Fruit fly (Drosophila melanogaster): ENCODE data around the gene I-2.

The I-2 gene

dm6 chr3L:9836524-9837047, at the start of gene I-2:
TSS of gene I-2 (minus strand) at chr3L:9836805.
- no peak for TF ChIP-seq Hr78 (GFP tag; optimal IDR thresholded peaks at IDR 0.05)
- TF ChIP-seq Sp1 (GFP tag; optimal IDR thresholded peaks at IDR 0.05), result no peak
- no peak for TF ChIP-seq Abd-B (GFP tag; optimal IDR thresholded peaks at IDR 0.05)
- TF ChIP-seq dsf (GFP tag; optimal IDR thresholded peaks at IDR 0.05; ENCODE audit: borderline replicate concordance), result no peak
- no peak for TF ChIP-seq Jra (GFP tag; optimal IDR thresholded peaks at IDR 0.05)
- TF ChIP-seq Mio (GFP tag; optimal IDR thresholded peaks at IDR 0.05), result no peak
- TF ChIP-seq dl (GFP tag; optimal IDR thresholded peaks at IDR 0.05; ENCODE audit: insufficient read depth in 1 of 2, partially characterized antibody in 2 of 2), result no peak
- no peak for TF ChIP-seq jim (GFP tag; optimal IDR thresholded peaks at IDR 0.05)
- no peak for TF ChIP-seq CrebA (GFP tag; optimal IDR thresholded peaks at IDR 0.05; ENCODE audit: borderline replicate concordance)
- TF ChIP-seq CG32264 (GFP tag; optimal IDR thresholded peaks at IDR 0.05), result no peak
- no peak for TF ChIP-seq CG9705 (GFP tag; optimal IDR thresholded peaks at IDR 0.05)
- no peak for TF ChIP-seq OdsH (GFP tag; optimal IDR thresholded peaks at IDR 0.05)
- no peak for TF ChIP-seq br (GFP tag; optimal IDR thresholded peaks at IDR 0.05)
- no peak for TF ChIP-seq sv (GFP tag; optimal IDR thresholded peaks at IDR 0.05)
- TF ChIP-seq brk (GFP tag; optimal IDR thresholded peaks at IDR 0.05), result no peak

dm6 chr3L:9878685-9879084, 42.1 kb upstream of the I-2 start, which contains the start of gene CG34382:
TSS of gene CG34382 (plus strand) at chr3L:9878985.
- no peak for TF ChIP-seq ey (GFP tag; optimal IDR thresholded peaks at IDR 0.05)
- no peak for TF ChIP-seq rgr (GFP tag; optimal IDR thresholded peaks at IDR 0.05)
- TF ChIP-seq N (GFP tag; optimal IDR thresholded peaks at IDR 0.05), result no peak
- no peak for TF ChIP-seq OdsH (GFP tag; optimal IDR thresholded peaks at IDR 0.05)
- TF ChIP-seq GATAd (GFP tag; optimal IDR thresholded peaks at IDR 0.05), result no peak
- TF ChIP-seq tai (GFP tag; optimal IDR thresholded peaks at IDR 0.05), result no peak
- no peak for TF ChIP-seq Abd-B (GFP tag; optimal IDR thresholded peaks at IDR 0.05)
- TF ChIP-seq pan (optimal IDR thresholded peaks at IDR 0.05), result no peak
- TF ChIP-seq dl (GFP tag; optimal IDR thresholded peaks at IDR 0.05; ENCODE audit: insufficient read depth in 1 of 2, partially characterized antibody in 2 of 2), result no peak
- no peak for TF ChIP-seq Rel (GFP tag; optimal IDR thresholded peaks at IDR 0.05)
- no peak for TF ChIP-seq Rel (tag; optimal IDR thresholded peaks at IDR 0.05)
- no peak for TF ChIP-seq jim (GFP tag; optimal IDR thresholded peaks at IDR 0.05)
- no peak for TF ChIP-seq usp (GFP tag; optimal IDR thresholded peaks at IDR 0.05)
- no peak for TF ChIP-seq dsf (GFP tag; optimal IDR thresholded peaks at IDR 0.05; ENCODE audit: borderline replicate concordance)
- TF ChIP-seq br (GFP tag; optimal IDR thresholded peaks at IDR 0.05), result no peak
- no peak for TF ChIP-seq Dfd (GFP tag; optimal IDR thresholded peaks at IDR 0.05)
- TF ChIP-seq CG32264 (GFP tag; optimal IDR thresholded peaks at IDR 0.05), result no peak
- no peak for TF ChIP-seq Hr83 (GFP tag; optimal IDR thresholded peaks at IDR 0.05; ENCODE audit: poor library complexity, severe bottlenecking)
- TF ChIP-seq Vsx2 (GFP tag; optimal IDR thresholded peaks at IDR 0.05; ENCODE audit: partially characterized antibody), result no peak
- TF ChIP-seq Mio (GFP tag; optimal IDR thresholded peaks at IDR 0.05), result no peak

DNA sequence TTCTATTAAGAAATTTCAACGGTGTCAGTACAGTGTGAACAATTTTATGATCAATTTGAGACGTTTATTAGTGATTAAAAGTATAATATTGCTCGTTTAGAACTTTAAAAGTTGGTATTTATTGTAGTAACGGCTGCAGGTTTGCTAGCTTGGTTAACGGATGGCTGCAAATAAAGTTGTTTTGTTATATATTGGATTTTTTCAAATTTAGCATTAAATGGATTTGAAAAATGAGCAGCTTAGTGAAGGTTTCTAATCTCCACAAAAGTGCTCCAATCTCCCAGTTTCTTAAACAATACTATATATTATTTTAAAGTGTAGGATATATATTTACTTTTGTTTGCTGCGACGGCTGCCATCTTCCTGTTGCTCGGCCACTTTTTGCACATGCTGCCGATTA, 35.4 kb upstream of the I-2 start:
- TF ChIP-seq jim (GFP tag; optimal IDR thresholded peaks at IDR 0.05) (no peak), Hr83 (GFP tag; optimal IDR thresholded peaks at IDR 0.05; ENCODE audit: poor library complexity, severe bottlenecking) (no peak)

- TF ChIP-seq br (GFP tag; optimal IDR thresholded peaks at IDR 0.05), result no peak
- TF ChIP-seq CrebA (GFP tag; optimal IDR thresholded peaks at IDR 0.05; ENCODE audit: borderline replicate concordance), result no peak
- TF ChIP-seq N (GFP tag; optimal IDR thresholded peaks at IDR 0.05), result no peak
- no peak for TF ChIP-seq rgr (GFP tag; optimal IDR thresholded peaks at IDR 0.05)
- TF ChIP-seq Sp1 (GFP tag; optimal IDR thresholded peaks at IDR 0.05), result no peak
- TF ChIP-seq dl (GFP tag; optimal IDR thresholded peaks at IDR 0.05; ENCODE audit: insufficient read depth in 1 of 2, partially characterized antibody in 2 of 2), result no peak
- TF ChIP-seq Abd-B (GFP tag; optimal IDR thresholded peaks at IDR 0.05), result no peak
- no peak for TF ChIP-seq CG9705 (GFP tag; optimal IDR thresholded peaks at IDR 0.05)
Observed at dm6 chr3L:9865053-9865442, 28.4 kb upstream of the I-2 start.

DNA sequence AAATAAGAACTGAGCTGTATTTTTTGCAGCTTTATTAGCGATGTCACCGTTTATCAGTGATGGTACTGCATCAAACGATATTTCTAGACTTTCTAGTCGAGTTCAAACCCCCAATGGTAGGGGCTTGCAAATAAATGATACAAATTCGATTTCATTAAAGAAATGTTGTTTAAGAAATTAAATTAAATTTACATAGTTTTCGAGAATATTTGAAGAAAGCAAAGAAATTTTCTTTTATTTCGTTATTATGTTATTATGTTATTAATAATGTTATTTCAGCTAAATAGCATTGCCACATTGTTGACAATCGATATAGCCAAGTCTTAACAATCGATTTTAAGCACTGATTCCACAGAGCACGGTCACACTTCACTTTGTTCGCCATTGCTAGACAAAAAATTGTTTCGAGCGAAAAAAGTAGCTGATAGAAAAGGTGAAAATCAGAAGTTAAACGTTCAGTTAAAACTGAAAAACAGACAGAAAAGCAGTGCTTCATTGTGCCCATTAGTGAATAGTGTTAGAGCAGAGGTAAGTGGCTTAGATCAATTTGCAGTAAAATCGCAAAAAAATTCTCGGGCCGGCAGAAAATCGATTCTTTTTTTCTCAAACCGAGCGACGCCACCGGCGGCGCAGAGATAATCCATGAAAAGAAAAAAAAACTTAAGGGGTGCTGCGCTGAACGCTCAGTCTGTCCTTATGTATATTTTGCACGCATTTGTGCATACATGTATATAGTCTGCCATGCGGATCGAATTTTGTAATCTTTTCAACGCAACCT, 27.9 kb upstream of the I-2 start, which contains the start of the genes iPLA2-VIA and Ciz1:
TSS of gene iPLA2-VIA (minus strand) at position 75 of the 778 bp plus-strand sequence.
TSS of gene Ciz1 (plus strand) at position 365 of the 778 bp plus-strand sequence.
- no peak for TF ChIP-seq brk (GFP tag; optimal IDR thresholded peaks at IDR 0.05)
- TF ChIP-seq foxo (GFP tag; optimal IDR thresholded peaks at IDR 0.05), result peak in 1 of 2 experiments; percentile 59
- no peak for TF ChIP-seq Dfd (GFP tag; optimal IDR thresholded peaks at IDR 0.05)
- TF ChIP-seq CG9705 (GFP tag; optimal IDR thresholded peaks at IDR 0.05), result peak; percentile 3
- no peak for TF ChIP-seq pan (optimal IDR thresholded peaks at IDR 0.05)
- peak; percentile 9 for TF ChIP-seq Sp1 (GFP tag; optimal IDR thresholded peaks at IDR 0.05)
- no peak for TF ChIP-seq CrebA (GFP tag; optimal IDR thresholded peaks at IDR 0.05; ENCODE audit: borderline replicate concordance)
- TF ChIP-seq tai (GFP tag; optimal IDR thresholded peaks at IDR 0.05), result no peak
- peak; percentile 53 for TF ChIP-seq Jra (GFP tag; optimal IDR thresholded peaks at IDR 0.05)
- peak; percentile 55 for TF ChIP-seq Hnf4 (GFP tag; optimal IDR thresholded peaks at IDR 0.05)
- TF ChIP-seq dsf (GFP tag; optimal IDR thresholded peaks at IDR 0.05; ENCODE audit: borderline replicate concordance), result peak; percentile 24
- peak; percentile 38 for TF ChIP-seq br (GFP tag; optimal IDR thresholded peaks at IDR 0.05)
- peak; percentile 1 for TF ChIP-seq ey (GFP tag; optimal IDR thresholded peaks at IDR 0.05)
- peak; percentile 20 for TF ChIP-seq Hr83 (GFP tag; optimal IDR thresholded peaks at IDR 0.05; ENCODE audit: poor library complexity, severe bottlenecking)

Data from whole organism, wandering third instar larva.